Fruit fly (Drosophila melanogaster) whole organism, embryonic: Measurements from ENCODE around the gene CG13898.

Experiments
- CG11247 ChIP-seq: fragments of 200-800 bp; sonication (Bioruptor generic); IDR thresholded peaks from 2 replicates; pipeline ENCODE4 v1.3.6; 2022; ENCODE audit warnings: missing biosample characterization, missing genetic modification characterization
- CG11504 ChIP-seq: fragments of 200-800 bp; sonication (Bioruptor generic); optimal IDR thresholded peaks from 3 replicates; lab custom pipeline; 2019; ENCODE audit warnings: missing biosample characterization, mild to moderate bottlenecking, missing genetic modification characterization, moderate library complexity
- CG12155 ChIP-seq: fragments of 200-800 bp; sonication (Bioruptor generic); optimal IDR thresholded peaks from 3 replicates; lab custom pipeline; 2016; ENCODE audit warnings: missing biosample characterization, missing genetic modification characterization
- CG12236 ChIP-seq: fragments of 200-800 bp; sonication (Bioruptor generic); optimal IDR thresholded peaks from 2 replicates; lab custom pipeline; 2016; ENCODE audit warnings: missing biosample characterization, missing genetic modification characterization
- CG15696 ChIP-seq: fragments of 200-800 bp; sonication (Bioruptor generic); optimal IDR thresholded peaks from 2 replicates; lab custom pipeline; 2019; ENCODE audit warnings: missing biosample characterization, mild to moderate bottlenecking, missing genetic modification characterization, moderate library complexity
- CG1603 ChIP-seq: fragments of 200-800 bp; sonication (Bioruptor generic); optimal IDR thresholded peaks from 2 replicates; lab custom pipeline; 2019; ENCODE audit warnings: missing biosample characterization, mild to moderate bottlenecking, missing genetic modification characterization, moderate library complexity
- CG17328 ChIP-seq: fragments of 200-800 bp; sonication (Bioruptor generic); IDR thresholded peaks from 2 replicates; pipeline ENCODE4 v1.3.6; 2022; ENCODE audit warnings: missing biosample characterization, missing genetic modification characterization
- CG17361 ChIP-seq: fragments of 200-800 bp; sonication (Bioruptor generic); IDR thresholded peaks from 3 replicates; pipeline ENCODE4 v1.3.6; 2022; ENCODE audit warnings: missing biosample characterization, missing genetic modification characterization
- CG17568 ChIP-seq: fragments of 200-800 bp; sonication (Bioruptor generic); optimal IDR thresholded peaks from 2 replicates; lab custom pipeline; 2018; ENCODE audit warnings: missing biosample characterization, mild to moderate bottlenecking, missing genetic modification characterization, moderate library complexity
- CG1832 ChIP-seq: fragments of 200-800 bp; sonication (Bioruptor generic); optimal IDR thresholded peaks from 2 replicates; lab custom pipeline; 2017; ENCODE audit warnings: missing biosample characterization, mild to moderate bottlenecking, missing genetic modification characterization, inconsistent platforms
- CG2712 ChIP-seq: fragments of 200-800 bp; optimal IDR thresholded peaks from 3 replicates; lab custom pipeline; 2019; ENCODE audit warnings: missing biosample characterization, mild to moderate bottlenecking, missing genetic modification characterization, moderate library complexity
- CG31441 ChIP-seq: fragments of 200-800 bp; sonication (Bioruptor generic); IDR thresholded peaks from 2 replicates; pipeline ENCODE4 v1.3.6; 2022; ENCODE audit warnings: missing biosample characterization, missing genetic modification characterization
- CG32767 ChIP-seq: fragments of 200-800 bp; sonication (Bioruptor generic); IDR thresholded peaks from 2 replicates; pipeline ENCODE4 v1.3.6; 2022; ENCODE audit warnings: missing biosample characterization, missing genetic modification characterization
- CG3847 ChIP-seq: fragments of 200-800 bp; sonication (Bioruptor generic); IDR thresholded peaks from 2 replicates; pipeline ENCODE4 v1.3.6; 2022; ENCODE audit warnings: missing biosample characterization, missing genetic modification characterization
- CG4424 ChIP-seq: fragments of 200-800 bp; sonication (Bioruptor generic); optimal IDR thresholded peaks from 3 replicates; lab custom pipeline; 2016; ENCODE audit warnings: missing biosample characterization, missing genetic modification characterization
- CG6689 ChIP-seq: fragments of 200-800 bp; sonication (Bioruptor generic); IDR thresholded peaks from 2 replicates; pipeline ENCODE4 v1.3.6; 2022; ENCODE audit warnings: missing biosample characterization, missing genetic modification characterization
- CG6854 ChIP-seq: fragments of 200-800 bp; sonication (Bioruptor generic); optimal IDR thresholded peaks from 3 replicates; lab custom pipeline; 2017; ENCODE audit warnings: missing biosample characterization, mild to moderate bottlenecking, missing genetic modification characterization
- CG7745 ChIP-seq: fragments of 200-800 bp; sonication (Bioruptor generic); optimal IDR thresholded peaks from 2 replicates; lab custom pipeline; 2018; ENCODE audit warnings: missing biosample characterization, mild to moderate bottlenecking, missing genetic modification characterization, moderate library complexity
- CG9817 ChIP-seq: fragments of 200-800 bp; sonication (Bioruptor generic); optimal IDR thresholded peaks from 2 replicates; lab custom pipeline; 2018; ENCODE audit warnings: missing biosample characterization, mild to moderate bottlenecking, missing genetic modification characterization, moderate library complexity
- D19B ChIP-seq: fragments of 200-800 bp; sonication (Bioruptor generic); optimal IDR thresholded peaks from 2 replicates; lab custom pipeline; 2017; ENCODE audit warnings: missing biosample characterization, mild to moderate bottlenecking, missing genetic modification characterization
- Dfd ChIP-seq, 2 experiments: fragments of >200 bp; optimal IDR thresholded peaks; 2 replicates each; lab custom pipeline; 2017; ENCODE audit warnings: missing biosample characterization in 2 of 2, missing genetic modification characterization in 2 of 2
- Drgx ChIP-seq: fragments of 200-800 bp; sonication (Bioruptor generic); IDR thresholded peaks from 2 replicates; pipeline ENCODE4 v1.3.6; 2022; ENCODE audit warnings: missing biosample characterization, missing genetic modification characterization
- E2f2 ChIP-seq: fragments of 200-800 bp; sonication (Bioruptor generic); IDR thresholded peaks from 2 replicates; pipeline ENCODE4 v1.3.6; 2022; ENCODE audit warnings: missing biosample characterization, missing genetic modification characterization
- Elba2 ChIP-seq: fragments of 200-800 bp; sonication (Bioruptor generic); optimal IDR thresholded peaks from 3 replicates; lab custom pipeline; 2016; ENCODE audit warnings: missing biosample characterization, missing genetic modification characterization
- Ets65A ChIP-seq: fragments of 200-800 bp; sonication (Bioruptor generic); peaks from one replicate; lab custom pipeline; 2016; ENCODE audit warnings: missing biosample characterization, missing genetic modification characterization
- H2.0 ChIP-seq: fragments of 200-800 bp; sonication (Bioruptor generic); IDR thresholded peaks from 2 replicates; pipeline ENCODE4 v1.3.6; 2022; ENCODE audit warnings: missing biosample characterization, missing genetic modification characterization
- MESR4 ChIP-seq: fragments of 200-800 bp; sonication (Bioruptor generic); optimal IDR thresholded peaks from 2 replicates; lab custom pipeline; 2018; ENCODE audit warnings: missing biosample characterization, mild to moderate bottlenecking, missing genetic modification characterization, moderate library complexity
- Med ChIP-seq: fragments of 200-800 bp; sonication (Bioruptor generic); peaks from one replicate; lab custom pipeline; 2016; ENCODE audit warnings: missing biosample characterization, missing genetic modification characterization, mild to moderate bottlenecking, inconsistent platforms, moderate library complexity
- Poxn ChIP-seq: fragments of 200-800 bp; sonication (Bioruptor generic); IDR thresholded peaks from 2 replicates; pipeline ENCODE4 v1.3.6; 2022; ENCODE audit warnings: missing biosample characterization, missing genetic modification characterization
- Scr ChIP-seq: fragments of 200-800 bp; sonication (Bioruptor generic); IDR thresholded peaks from 2 replicates; pipeline ENCODE4 v1.3.6; 2022; ENCODE audit warnings: missing biosample characterization, missing genetic modification characterization; ENCODE audit not compliant: partially characterized antibody
- Sox102F ChIP-seq: fragments of 200-800 bp; sonication (Bioruptor generic); optimal IDR thresholded peaks from 2 replicates; lab custom pipeline; 2018; ENCODE audit warnings: missing biosample characterization, mild to moderate bottlenecking, missing genetic modification characterization, moderate library complexity
- Xbp1 ChIP-seq: fragments of 200-800 bp; sonication (Bioruptor generic); optimal IDR thresholded peaks from 3 replicates; lab custom pipeline; 2016; ENCODE audit warnings: missing biosample characterization, mild to moderate bottlenecking, missing genetic modification characterization
- bsh ChIP-seq, 2 experiments: fragments of 200-800 bp; sonication (Bioruptor generic); optimal IDR thresholded peaks; 2 replicates each; lab custom pipeline; 2017 to 2018; ENCODE audit warnings: mild to moderate bottlenecking in 2 of 2, missing biosample characterization in 2 of 2, missing genetic modification characterization in 2 of 2, moderate library complexity in 1 of 2
- chm ChIP-seq: fragments of 200-800 bp; sonication (Bioruptor generic); IDR thresholded peaks from 2 replicates; pipeline ENCODE4 v1.3.6; 2022; ENCODE audit warnings: missing biosample characterization, missing genetic modification characterization
- crc ChIP-seq: fragments of 200-800 bp; sonication (Bioruptor generic); optimal IDR thresholded peaks from 2 replicates; lab custom pipeline; 2016; ENCODE audit warnings: missing biosample characterization, missing genetic modification characterization
- dmrt11E ChIP-seq: fragments of 200-800 bp; sonication (Bioruptor generic); optimal IDR thresholded peaks from 3 replicates; lab custom pipeline; 2018; ENCODE audit warnings: missing biosample characterization, mild to moderate bottlenecking, missing genetic modification characterization, moderate library complexity
- dmrt99B ChIP-seq: fragments of 200-800 bp; sonication (Bioruptor generic); optimal IDR thresholded peaks from 2 replicates; lab custom pipeline; 2018; ENCODE audit warnings: missing biosample characterization, mild to moderate bottlenecking, missing genetic modification characterization, moderate library complexity
- dpn ChIP-seq, 2 experiments: fragments of 200-800 bp; sonication (Bioruptor generic); optimal IDR thresholded peaks; 3 replicates each; lab custom pipeline; 2016; ENCODE audit warnings: missing biosample characterization in 2 of 2, missing genetic modification characterization in 2 of 2
- ind ChIP-seq: fragments of 200-800 bp; sonication (Bioruptor generic); optimal IDR thresholded peaks from 3 replicates; lab custom pipeline; 2016; ENCODE audit warnings: missing biosample characterization, missing genetic modification characterization
- lbe ChIP-seq: fragments of 200-800 bp; sonication (Bioruptor generic); optimal IDR thresholded peaks from 2 replicates; lab custom pipeline; 2016; ENCODE audit warnings: missing biosample characterization, mild to moderate bottlenecking, missing genetic modification characterization
- lov ChIP-seq, 2 experiments: fragments of 200-800 bp in 1 of 2; fragments of >200 bp in 1 of 2; sonication (Bioruptor generic) in 1 of 2; IDR thresholded peaks in 1 of 2; optimal IDR thresholded peaks in 1 of 2; 2 replicates in 1 of 2; 3 replicates in 1 of 2; pipeline versions ENCODE4 v1.3.6 to Lab custom; 2017 to 2022; ENCODE audit warnings: missing biosample characterization in 1 of 2, missing genetic modification characterization in 1 of 2
- nom ChIP-seq: fragments of 200-800 bp; sonication (Bioruptor generic); optimal IDR thresholded peaks from 2 replicates; lab custom pipeline; 2017; ENCODE audit warnings: missing biosample characterization, missing genetic modification characterization, mild to moderate bottlenecking, moderate library complexity, missing genetic modification reagents
- org-1 ChIP-seq: fragments of 200-800 bp; sonication (Bioruptor generic); optimal IDR thresholded peaks from 2 replicates; lab custom pipeline; 2017; ENCODE audit warnings: missing biosample characterization, missing genetic modification characterization
- otp ChIP-seq: fragments of 200-800 bp; sonication (Bioruptor generic); IDR thresholded peaks from 3 replicates; pipeline ENCODE4, ENCODE4 v1.3.6; 2022; ENCODE audit warnings: missing biosample characterization, missing genetic modification characterization
- ranshi ChIP-seq: fragments of 200-800 bp; sonication (Bioruptor generic); IDR thresholded peaks from 2 replicates; pipeline ENCODE4 v1.3.6; 2022; ENCODE audit warnings: missing biosample characterization, missing genetic modification characterization
- sens ChIP-seq: fragments of 200-800 bp; sonication (Bioruptor generic); peaks from one replicate; lab custom pipeline; 2016; ENCODE audit warnings: missing biosample characterization, missing genetic modification characterization
- sqz ChIP-seq: fragments of 200-800 bp; sonication (Bioruptor generic); optimal IDR thresholded peaks from 3 replicates; lab custom pipeline; 2018; ENCODE audit warnings: missing biosample characterization, mild to moderate bottlenecking, missing genetic modification characterization
- vvl ChIP-seq: fragments of 200-800 bp; sonication (Bioruptor generic); IDR thresholded peaks from 2 replicates; pipeline ENCODE4 v1.3.6; 2022; ENCODE audit warnings: missing biosample characterization, missing genetic modification characterization
- wor ChIP-seq: fragments of 200-800 bp; sonication (Bioruptor generic); IDR thresholded peaks from 2 replicates; pipeline ENCODE4 v1.3.6; 2022; ENCODE audit warnings: missing biosample characterization, missing genetic modification characterization
- zf30C ChIP-seq: fragments of 200-800 bp; sonication (Bioruptor generic); optimal IDR thresholded peaks from 3 replicates; lab custom pipeline; 2018; ENCODE audit warnings: missing biosample characterization, mild to moderate bottlenecking, missing genetic modification characterization

CG13898 gene

DNA sequence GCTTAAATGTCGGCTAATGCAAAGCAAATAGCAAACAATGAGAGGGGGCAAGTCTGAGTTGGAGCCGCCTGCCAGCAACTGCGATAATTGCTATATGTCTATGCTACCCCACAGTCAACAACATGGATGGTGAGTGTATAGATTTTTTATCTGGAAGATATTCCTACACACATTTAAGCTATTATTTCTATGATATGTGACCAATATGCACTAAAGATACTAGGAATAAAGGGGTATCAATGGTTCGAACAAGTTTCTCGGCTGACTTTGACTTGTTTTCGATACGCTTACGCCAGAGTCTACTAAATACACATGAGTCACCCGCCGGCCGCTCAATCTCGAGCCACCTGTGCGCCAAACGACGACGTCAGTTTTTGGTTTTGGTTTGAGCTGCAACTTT lies 24.9 kb downstream of the CG13898 start (continued):
- TF ChIP-seq ind (GFP tag; lab: Kevin White, UChicago) = peak; percentile 20
- TF ChIP-seq E2f2 (GFP tag; lab: Robert Waterston, UW) = peak; percentile 11; the same call in 1 of the 2 replicates
- TF ChIP-seq D19B (GFP tag; lab: Kevin White, UChicago) = peak; percentile 75
- no peak for TF ChIP-seq CG3847 (GFP tag; lab: Robert Waterston, UW)
- peak; percentile 29; the same call in 1 of the 2 replicates for TF ChIP-seq vvl
- no peak for TF ChIP-seq H2.0 (GFP tag; lab: Robert Waterston, UW)
- peak; percentile 7 for TF ChIP-seq CG11504 (tag; lab: Kevin White, UChicago)
- no peak for TF ChIP-seq CG6854 (GFP tag; lab: Kevin White, UChicago)
- no peak for TF ChIP-seq Poxn
- peak; percentile 30 to 46 for TF ChIP-seq dpn (GFP tag; optimal IDR thresholded peaks at IDR 0.05; lab: Kevin White, UChicago)

DNA sequence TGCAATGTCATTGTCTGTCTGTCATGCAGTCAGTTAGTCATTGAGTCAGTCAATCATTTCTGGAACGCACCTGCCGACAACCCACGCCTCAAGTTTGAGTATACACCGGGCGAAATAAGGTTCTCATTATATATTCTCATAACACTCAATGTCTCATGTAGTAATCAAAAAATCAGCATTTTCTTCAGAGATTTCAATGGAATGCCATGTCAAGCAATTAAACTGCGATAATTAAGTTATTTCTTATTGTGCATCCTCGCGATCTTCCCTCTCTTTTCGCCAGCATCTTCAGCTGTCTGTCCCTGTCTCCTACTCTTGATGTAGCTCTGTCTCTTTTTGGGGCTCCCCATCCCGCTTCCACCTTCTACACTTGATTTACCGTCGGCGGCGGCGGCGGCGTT lies 26.6 kb downstream of the CG13898 start:
- no peak for TF ChIP-seq dmrt99B (tag; lab: Kevin White, UChicago)
- no peak for TF ChIP-seq Dfd (GFP tag; optimal IDR thresholded peaks at IDR 0.05; lab: Kevin White, UChicago)
- TF ChIP-seq sqz (GFP tag; lab: Kevin White, UChicago) = no peak
- peak; percentile 5 for TF ChIP-seq Xbp1 (GFP tag; lab: Kevin White, UChicago)
- TF ChIP-seq CG12236 = no peak
- TF ChIP-seq chm (GFP tag; lab: Robert Waterston, UW) = no peak
- no peak for TF ChIP-seq CG17568 (GFP tag; lab: Kevin White, UChicago)
- peak; percentile 37 for TF ChIP-seq sens (GFP tag; lab: Kevin White, UChicago)
- 0 out of 3 replicates have a peak, but pooled peaks have one; percentile 12 for TF ChIP-seq otp (GFP tag; lab: Robert Waterston, UW)
- TF ChIP-seq CG12155 (GFP tag; lab: Kevin White, UChicago) = no peak
- peak; percentile 63 for TF ChIP-seq Med
- no peak for TF ChIP-seq CG15696 (tag; lab: Kevin White, UChicago)
- TF ChIP-seq CG4424 = no peak
- TF ChIP-seq CG17361 (GFP tag; lab: Robert Waterston, UW) = 0 out of 3 replicates have a peak, but pooled peaks have one; percentile 14
- TF ChIP-seq zf30C (GFP tag; lab: Kevin White, UChicago) = no peak
- TF ChIP-seq CG32767 = no peak
- no peak for TF ChIP-seq crc (GFP tag; lab: Kevin White, UChicago)
- TF ChIP-seq Drgx (GFP tag; lab: Robert Waterston, UW) = peak; percentile 49
- peak; percentile 22 for TF ChIP-seq Elba2 (GFP tag; lab: Kevin White, UChicago)
- TF ChIP-seq CG6689 = 0 out of 2 replicates have a peak, but pooled peaks have one; percentile 18
- TF ChIP-seq dmrt11E (tag; lab: Kevin White, UChicago) = peak; percentile 2
- TF ChIP-seq org-1 = no peak
- peak; percentile 30 for TF ChIP-seq CG1603 (tag; lab: Kevin White, UChicago)
- TF ChIP-seq nom = peak; percentile 1
- TF ChIP-seq ranshi (GFP tag; lab: Robert Waterston, UW) = no peak
- TF ChIP-seq Ets65A (GFP tag; lab: Kevin White, UChicago) = peak; percentile 59
- TF ChIP-seq MESR4 (GFP tag; lab: Kevin White, UChicago) = no peak
- TF ChIP-seq CG17328 (GFP tag; lab: Robert Waterston, UW) = no peak
- no peak for TF ChIP-seq wor
- TF ChIP-seq CG7745 = no peak
- TF ChIP-seq bsh (GFP tag; optimal IDR thresholded peaks at IDR 0.05; lab: Kevin White, UChicago) = peak in 1 of 2 experiments; percentile 34
- no peak for TF ChIP-seq CG11247 (GFP tag; lab: Robert Waterston, UW)
- TF ChIP-seq lbe (GFP tag; lab: Kevin White, UChicago) = peak; percentile 32
- peak; percentile 12 for TF ChIP-seq Sox102F (GFP tag; lab: Kevin White, UChicago)
- TF ChIP-seq CG9817 (tag; lab: Kevin White, UChicago) = no peak
- TF ChIP-seq CG2712 (tag; lab: Kevin White, UChicago) = peak; percentile 21
- no peak for TF ChIP-seq Scr (GFP tag; lab: Robert Waterston, UW)
- peak; percentile 35 for TF ChIP-seq CG1832
- TF ChIP-seq CG31441 (GFP tag; lab: Robert Waterston, UW) = peak; percentile 13; the same call in 1 of the 2 replicates
- TF ChIP-seq lov (optimal IDR thresholded peaks at IDR 0.05; lab: Kevin White, UChicago) = no peak
- 0 out of 3 replicates have a peak, but pooled peaks have one; percentile 57 for TF ChIP-seq lov (GFP tag; IDR thresholded peaks at IDR 0.05; lab: Robert Waterston, UW)
